Worm (Caenorhabditis elegans): ENCODE data around the gene F19B2.7.

- no peak for TF ChIP-seq cog-1 (tag; optimal IDR thresholded peaks at IDR 0.05)
- TF ChIP-seq ztf-23 (GFP tag; IDR thresholded peaks at IDR 0.05) = no peak
- no peak for TF ChIP-seq klf-2 (GFP tag; conservative IDR thresholded peaks at IDR 0.05)
- TF ChIP-seq flt-1 (GFP tag; IDR thresholded peaks at IDR 0.05) = no peak
- no peak for TF ChIP-seq med-1 (GFP tag; optimal IDR thresholded peaks at IDR 0.05; ENCODE audit: insufficient read depth)
- TF ChIP-seq tab-1 (GFP tag; IDR thresholded peaks at IDR 0.05) = no peak
- TF ChIP-seq ztf-29 (GFP tag; IDR thresholded peaks at IDR 0.05) = no peak
- TF ChIP-seq T22C8.4 (GFP tag; IDR thresholded peaks at IDR 0.05) = no peak
These were observed 30.8 kb upstream of the F19B2.7 start, which contains the start of gene ncx-1 for ce11 chrV:20120623-20121165.
